Worm (Caenorhabditis elegans): ENCODE data around the gene cfim-2.

The cfim-2 gene

DNA sequence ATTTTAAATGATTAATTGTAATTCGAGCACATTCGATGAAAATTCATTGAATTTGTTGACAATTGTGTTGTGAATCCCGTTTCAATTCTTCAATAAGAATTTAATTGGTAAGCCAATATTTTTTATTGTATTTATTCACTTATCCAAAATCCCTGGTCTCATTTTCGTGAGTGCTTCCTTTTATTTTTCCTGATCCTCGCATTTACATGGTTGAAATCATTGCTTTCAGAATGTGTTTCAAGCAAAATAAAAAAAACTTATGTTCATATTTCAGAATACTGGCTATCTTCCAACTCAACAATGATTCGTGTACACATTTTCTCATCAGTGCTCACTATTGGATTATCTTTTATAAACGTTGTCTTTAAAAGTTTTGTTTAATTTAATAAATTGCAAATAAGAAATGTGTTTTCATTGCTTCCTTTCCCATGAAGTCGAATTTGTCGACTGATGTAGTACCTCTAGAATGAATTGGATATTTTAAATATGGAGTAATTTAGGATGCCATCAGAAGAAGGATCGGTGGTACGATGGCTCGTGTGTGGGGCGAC is 3.9 kb downstream of the cfim-2 start, which contains the start of the genes D1046.18 and slc-25A26:
Gene D1046.18, plus strand, starts transcription at position 301 of the 551 bp plus-strand sequence.
Gene slc-25A26, plus strand, starts transcription at position 501 of the 551 bp plus-strand sequence.
- TF ChIP-seq unc-42 (tag; optimal IDR thresholded peaks at IDR 0.05) (no peak), odd-2 (tag; optimal IDR thresholded peaks at IDR 0.05) (no peak), unc-86 (tag; optimal IDR thresholded peaks at IDR 0.05) (no peak), gmeb-2 (tag; optimal IDR thresholded peaks at IDR 0.05) (no peak), lin-11 (tag; optimal IDR thresholded peaks at IDR 0.05) (no peak), fax-1 (tag; optimal IDR thresholded peaks at IDR 0.05) (no peak), K09A11.1 (tag; optimal IDR thresholded peaks at IDR 0.05; ENCODE audit: insufficient read depth) (no peak), zip-5 (tag; optimal IDR thresholded peaks at IDR 0.05) (no peak), ceh-45 (GFP tag; IDR thresholded peaks at IDR 0.05) (no peak), F13H6.1 (tag; optimal IDR thresholded peaks at IDR 0.05) (no peak), pqm-1 (tag; optimal IDR thresholded peaks at IDR 0.05) (no peak), T23F11.4 (GFP tag; optimal IDR thresholded peaks at IDR 0.05) (no peak), ama-1 (optimal IDR thresholded peaks at IDR 0.05) (no peak), elt-4 (tag; optimal IDR thresholded peaks at IDR 0.05) (no peak), ceh-34 (tag; optimal IDR thresholded peaks at IDR 0.05) (no peak), ceh-19 (GFP tag; optimal IDR thresholded peaks at IDR 0.05) (no peak), pag-3 (tag; optimal IDR thresholded peaks at IDR 0.05; ENCODE audit: borderline replicate concordance) (no peak), ttx-3 (tag; optimal IDR thresholded peaks at IDR 0.05) (no peak)

DNA sequence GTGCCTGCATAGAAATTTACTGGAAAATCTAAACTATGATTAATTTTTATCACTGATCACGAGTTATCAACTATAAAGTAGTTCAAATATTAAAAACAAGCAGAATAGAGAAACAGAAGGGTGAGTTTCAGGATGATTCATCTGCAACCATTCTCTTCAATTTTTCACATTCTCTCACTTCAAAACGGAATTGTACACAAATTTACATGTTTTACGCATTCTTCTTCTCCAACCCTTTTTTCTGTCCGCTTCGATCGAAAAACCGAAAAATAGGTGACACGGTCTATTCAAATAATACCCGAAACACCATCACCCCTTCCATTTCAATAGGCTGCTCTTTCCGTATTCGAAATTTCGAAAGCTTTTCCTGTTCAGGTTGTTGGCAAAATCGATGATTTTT is 7.5 kb downstream of the cfim-2 start, which contains the start of gene D1046.4:
Gene D1046.4, plus strand, starts transcription at position 301 of the 400 bp plus-strand sequence.
- TF ChIP-seq nhr-232 (tag; optimal IDR thresholded peaks at IDR 0.05) (no peak), hlh-15 (tag; optimal IDR thresholded peaks at IDR 0.05) (no peak), hlh-13 (GFP tag; optimal IDR thresholded peaks at IDR 0.05) (no peak), hlh-6 (tag; optimal IDR thresholded peaks at IDR 0.05) (no peak), ceh-18 (tag; optimal IDR thresholded peaks at IDR 0.05) (no peak)

DNA sequence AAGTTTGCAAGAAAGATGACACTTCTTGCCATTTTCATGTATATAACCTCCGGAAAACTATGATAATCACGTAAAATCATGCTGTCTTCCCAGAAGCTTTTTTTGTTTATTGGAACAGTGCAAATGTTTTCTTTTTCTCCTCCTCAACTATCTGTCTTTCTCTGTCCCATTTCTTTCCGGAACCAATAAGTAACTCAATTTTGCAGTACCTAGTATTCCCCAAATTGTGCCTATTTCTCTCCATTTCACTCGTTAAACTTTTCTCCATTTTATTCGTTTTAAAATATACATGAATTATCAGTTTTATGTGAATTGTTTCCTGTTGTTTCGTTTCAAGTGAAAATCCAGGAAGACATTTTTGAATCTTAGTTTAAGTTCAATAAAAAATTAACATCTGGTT is 17.3 kb downstream of the cfim-2 start:
- TF ChIP-seq unc-42 (tag; optimal IDR thresholded peaks at IDR 0.05) (peak; percentile 48), ceh-9 (tag; optimal IDR thresholded peaks at IDR 0.05) (no peak)

DNA sequence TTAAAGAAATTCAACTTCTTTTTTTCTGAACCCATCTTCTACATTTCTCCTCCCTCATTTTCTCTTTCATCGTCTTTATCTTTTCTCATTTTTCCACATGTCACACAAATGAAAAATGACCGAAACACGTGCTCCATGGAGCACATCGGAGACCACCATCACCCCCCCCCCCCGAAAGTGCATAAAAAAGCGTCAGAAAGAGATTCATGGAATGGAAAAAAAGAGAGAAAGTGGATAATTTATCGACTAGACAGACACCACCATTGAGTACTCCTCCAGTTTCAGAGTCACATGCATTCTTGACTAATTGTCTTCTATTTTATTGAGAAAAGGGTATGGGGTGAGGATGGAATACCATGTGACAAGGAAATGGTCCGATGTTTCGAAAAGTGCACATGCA is 21.0 kb downstream of the cfim-2 start:
- TF ChIP-seq hlh-30 (tag; optimal IDR thresholded peaks at IDR 0.05; ENCODE audit: insufficient read depth) (peak; percentile 74), ceh-18 (tag; optimal IDR thresholded peaks at IDR 0.05) (peak; percentile 56), fax-1 (tag; optimal IDR thresholded peaks at IDR 0.05) (no peak), elt-2 (tag; optimal IDR thresholded peaks at IDR 0.05) (no peak), K02D7.2 (tag; optimal IDR thresholded peaks at IDR 0.05) (no peak), C08G9.2 (tag; optimal IDR thresholded peaks at IDR 0.05) (no peak), ceh-9 (tag; optimal IDR thresholded peaks at IDR 0.05) (no peak), rnt-1 (tag; optimal IDR thresholded peaks at IDR 0.05) (peak; percentile 2), fkh-10 (GFP tag; optimal IDR thresholded peaks at IDR 0.05) (no peak), unc-55 (GFP tag; optimal IDR thresholded peaks at IDR 0.05) (peak; percentile 88), odd-2 (tag; optimal IDR thresholded peaks at IDR 0.05) (no peak), fkh-6 (tag; optimal IDR thresholded peaks at IDR 0.05) (no peak), pqm-1 (tag; optimal IDR thresholded peaks at IDR 0.05) (no peak)

DNA sequence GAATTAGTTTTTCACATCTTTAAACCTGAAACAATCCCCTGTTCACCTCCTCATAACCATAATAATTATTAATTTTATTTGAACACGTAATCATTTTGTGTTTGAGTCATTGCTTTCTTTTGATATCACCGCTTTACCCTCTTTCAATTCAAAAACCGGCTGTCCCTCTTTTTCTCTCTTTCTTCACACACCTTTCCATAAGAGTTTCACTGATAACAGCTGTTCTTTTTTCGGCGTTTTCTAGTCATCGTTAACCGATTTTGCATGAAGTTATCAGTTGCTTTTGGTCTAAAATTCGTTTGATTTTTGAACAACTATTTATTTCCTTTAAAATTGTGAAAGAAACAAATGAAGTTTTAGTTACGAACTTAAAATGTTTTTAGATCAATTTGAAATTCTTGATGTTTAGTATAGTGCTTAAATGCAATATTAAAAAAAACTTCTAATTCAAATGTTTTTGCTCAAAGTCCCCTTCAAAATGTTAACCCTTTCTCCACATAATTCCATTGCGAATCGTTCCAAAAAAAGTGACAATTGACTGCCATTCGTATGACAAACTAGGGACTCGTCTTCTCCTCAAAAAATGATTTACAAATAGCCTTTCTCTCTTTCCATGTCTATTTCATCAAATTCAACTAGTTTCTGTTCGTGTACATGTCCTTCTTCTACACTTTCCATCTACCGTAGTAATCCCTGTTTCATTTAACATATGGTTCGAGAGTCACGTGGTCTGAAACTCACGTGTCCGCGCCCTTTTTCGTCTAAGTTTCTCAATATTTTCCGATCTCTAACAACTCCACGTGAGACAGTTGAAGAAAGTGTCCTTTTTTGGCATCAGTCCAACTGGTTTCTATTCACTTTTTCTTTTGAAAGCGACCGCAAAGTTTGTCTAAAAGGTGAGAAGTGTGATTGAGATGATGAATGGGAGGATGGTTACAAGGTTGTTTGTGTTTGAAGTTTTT is 23.2 kb downstream of the cfim-2 start:
- TF ChIP-seq K09A11.1 (tag; optimal IDR thresholded peaks at IDR 0.05; ENCODE audit: insufficient read depth) (no peak), hlh-30 (tag; optimal IDR thresholded peaks at IDR 0.05; ENCODE audit: insufficient read depth) (peak; percentile 65), unc-86 (tag; optimal IDR thresholded peaks at IDR 0.05) (no peak), gmeb-2 (tag; optimal IDR thresholded peaks at IDR 0.05) (no peak), hlh-6 (tag; optimal IDR thresholded peaks at IDR 0.05) (no peak), ztf-16 (tag; optimal IDR thresholded peaks at IDR 0.05) (no peak), fax-1 (tag; optimal IDR thresholded peaks at IDR 0.05) (no peak), ref-2 (tag; optimal IDR thresholded peaks at IDR 0.05) (no peak), ahr-1 (tag; optimal IDR thresholded peaks at IDR 0.05) (no peak)
